Worm (Caenorhabditis elegans) whole organism, L1 larva: ENCODE data around the gene sax-3.

Experiments
- C04F5.9 ChIP-seq: sonication (generic microtip); optimal IDR thresholded peaks from 2 replicates; lab custom pipeline; 2016; ENCODE audit warnings: missing genetic modification characterization, missing compliant biosample characterization
- F16B12.6 ChIP-seq: fragments of 150-350 bp; optimal IDR thresholded peaks from 2 replicates; lab custom pipeline; 2014; ENCODE audit warnings: missing biosample characterization, missing genetic modification characterization
- aha-1 ChIP-seq: fragments of 150-350 bp; optimal IDR thresholded peaks from 2 replicates; lab custom pipeline; 2014; ENCODE audit warnings: missing biosample characterization, missing genetic modification characterization
- ama-1 ChIP-seq: fragments of 150-350 bp; optimal IDR thresholded peaks from 2 replicates; lab custom pipeline; 2014
- ceh-90 ChIP-seq: sonication (generic microtip); optimal IDR thresholded peaks from 2 replicates; lab custom pipeline; 2016; ENCODE audit warnings: missing genetic modification characterization, missing compliant biosample characterization
- efl-1 ChIP-seq, 4 experiments: fragments of 150-350 bp; optimal IDR thresholded peaks in 3 of 4; peaks in 1 of 4; 1 replicate in 1 of 4; 2 replicates in 3 of 4; lab custom pipeline; 2014; ENCODE audit warnings: missing biosample characterization in 2 of 4, missing genetic modification characterization in 2 of 4, missing genetic modification reagents in 2 of 4
- efl-3 ChIP-seq: fragments of 200-800 bp; sonication (Bioruptor generic); optimal IDR thresholded peaks from 2 replicates; lab custom pipeline; 2018; ENCODE audit warnings: mild to moderate bottlenecking, missing genetic modification characterization, missing compliant biosample characterization
- egl-27 ChIP-seq, 2 experiments: fragments of 150-350 bp in 1 of 2; sonication (generic microtip); optimal IDR thresholded peaks; 3 replicates each; lab custom pipeline; 2017 to 2018; ENCODE audit warnings: missing biosample characterization in 2 of 2, missing genetic modification characterization in 2 of 2, missing genetic modification reagents in 2 of 2
- ets-5 ChIP-seq: fragments of 200-800 bp; sonication (Bioruptor generic); IDR thresholded peaks from 2 replicates; pipeline ENCODE4 v1.3.6; 2022; ENCODE audit warnings: missing genetic modification characterization, missing compliant biosample characterization
- fkh-4 ChIP-seq: sonication (generic microtip); optimal IDR thresholded peaks from 2 replicates; lab custom pipeline; 2016; ENCODE audit warnings: missing compliant biosample characterization, missing genetic modification characterization, borderline replicate concordance
- hlh-4 ChIP-seq: sonication (generic microtip); optimal IDR thresholded peaks from 2 replicates; lab custom pipeline; 2016; ENCODE audit warnings: mild to moderate bottlenecking, missing genetic modification characterization, missing compliant biosample characterization
- irx-1 ChIP-seq: sonication (generic microtip); optimal IDR thresholded peaks from 2 replicates; lab custom pipeline; 2016; ENCODE audit warnings: missing genetic modification characterization, missing compliant biosample characterization
- isw-1 ChIP-seq: fragments of 200-800 bp; sonication (Bioruptor generic); IDR thresholded peaks from 2 replicates; pipeline ENCODE4 v1.3.6; 2022; ENCODE audit warnings: missing genetic modification characterization, missing compliant biosample characterization
- jun-1 ChIP-seq: fragments of 150-350 bp; optimal IDR thresholded peaks from 2 replicates; lab custom pipeline; 2014; ENCODE audit warnings: missing biosample characterization, missing genetic modification reagents, missing genetic modification characterization
- lin-13 ChIP-seq: fragments of 150-350 bp; optimal IDR thresholded peaks from 2 replicates; lab custom pipeline; 2014; ENCODE audit warnings: missing biosample characterization, missing genetic modification reagents, missing genetic modification characterization
- lin-14 ChIP-seq: fragments of 200-800 bp; sonication (Bioruptor generic); optimal IDR thresholded peaks from 2 replicates; lab custom pipeline; 2018; ENCODE audit warnings: mild to moderate bottlenecking, missing genetic modification characterization, moderate library complexity, missing compliant biosample characterization
- lin-35 ChIP-seq, 2 experiments: fragments of 150-350 bp; optimal IDR thresholded peaks; 2 replicates each; lab custom pipeline; 2014; ENCODE audit warnings: missing biosample characterization in 2 of 2, missing genetic modification characterization in 2 of 2, missing genetic modification reagents in 2 of 2
- lsy-2 ChIP-seq, 2 experiments: fragments of 150-350 bp; optimal IDR thresholded peaks; 2 replicates each; lab custom pipeline; 2014; ENCODE audit warnings: missing biosample characterization in 2 of 2, missing genetic modification characterization in 2 of 2
- mef-2 ChIP-seq: fragments of 150-350 bp; optimal IDR thresholded peaks from 2 replicates; lab custom pipeline; 2014; ENCODE audit warnings: missing biosample characterization, missing genetic modification characterization
- nhr-20 ChIP-seq: sonication (generic microtip); optimal IDR thresholded peaks from 2 replicates; lab custom pipeline; 2016; ENCODE audit warnings: mild to moderate bottlenecking, missing genetic modification characterization, missing compliant biosample characterization
- nhr-77 ChIP-seq: fragments of 150-350 bp; optimal IDR thresholded peaks from 2 replicates; lab custom pipeline; 2014; ENCODE audit warnings: missing biosample characterization, missing genetic modification characterization
- nhr-85 ChIP-seq: sonication (generic microtip); peaks from one replicate; lab custom pipeline; 2016; ENCODE audit warnings: missing genetic modification characterization, inconsistent platforms, missing compliant biosample characterization
- rnt-1 ChIP-seq: sonication (generic microtip); optimal IDR thresholded peaks from 2 replicates; lab custom pipeline; 2016; ENCODE audit warnings: mild to moderate bottlenecking, missing genetic modification characterization, moderate library complexity, missing compliant biosample characterization
- skn-1 ChIP-seq: fragments of 150-350 bp; optimal IDR thresholded peaks from 2 replicates; lab custom pipeline; 2014; ENCODE audit warnings: missing biosample characterization, missing genetic modification characterization
- snu-23 ChIP-seq: sonication (generic microtip); optimal IDR thresholded peaks from 2 replicates; lab custom pipeline; 2016; ENCODE audit warnings: missing genetic modification characterization, missing compliant biosample characterization
- sox-4 ChIP-seq: sonication (generic microtip); optimal IDR thresholded peaks from 2 replicates; lab custom pipeline; 2016; ENCODE audit warnings: missing genetic modification characterization, missing compliant biosample characterization
- sup-37 ChIP-seq: fragments of 200-800 bp; sonication (Bioruptor generic); optimal IDR thresholded peaks from 2 replicates; lab custom pipeline; 2018; ENCODE audit warnings: mild to moderate bottlenecking, missing genetic modification characterization, missing compliant biosample characterization
- xbp-1 ChIP-seq: sonication (generic microtip); optimal IDR thresholded peaks from 2 replicates; lab custom pipeline; 2016; ENCODE audit warnings: missing genetic modification characterization, missing compliant biosample characterization
- zip-4 ChIP-seq: fragments of 200-800 bp; sonication (Bioruptor generic); optimal IDR thresholded peaks from 2 replicates; lab custom pipeline; 2018; ENCODE audit warnings: mild to moderate bottlenecking, missing genetic modification characterization, moderate library complexity, missing compliant biosample characterization

Gene sax-3

DNA sequence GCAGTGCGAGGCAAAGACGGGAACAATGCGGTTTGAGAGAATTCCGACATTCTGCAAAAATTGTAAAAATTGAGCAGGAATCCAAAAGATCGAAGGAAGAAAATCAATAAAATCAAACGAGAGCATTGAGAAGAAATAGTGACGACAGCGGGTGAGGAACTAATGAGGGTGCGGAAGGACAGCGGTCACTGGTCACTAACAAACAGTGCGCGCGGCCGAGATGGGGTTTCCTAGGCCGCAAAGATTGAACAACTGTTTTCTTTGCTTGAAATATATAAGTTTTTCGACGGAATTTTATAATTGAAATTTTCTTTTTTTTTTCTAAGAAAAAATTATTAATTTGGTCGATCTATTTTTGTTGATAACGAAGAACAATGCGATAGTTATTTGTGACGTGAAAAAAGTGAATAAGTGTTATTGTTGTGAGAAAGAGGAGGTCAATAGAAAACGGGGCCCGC lies 54.1 kb downstream of the sax-3 start, which contains the start of gene unc-78:
Gene unc-78, minus strand, starts transcription at position 51 of the 458 bp plus-strand sequence.
- no peak for TF ChIP-seq lin-35 (GFP tag; optimal IDR thresholded peaks at IDR 0.05; lab: Kevin White, UChicago)
- TF ChIP-seq sup-37 (GFP tag; lab: Kevin White, UChicago) = no peak
- TF ChIP-seq mef-2 (tag; lab: Kevin White, UChicago) = no peak
- TF ChIP-seq efl-1 (optimal IDR thresholded peaks at IDR 0.05; lab: Kevin White, UChicago) = no peak
- peak in 1 of 2 experiments; percentile 66 for TF ChIP-seq efl-1 (GFP tag; optimal IDR thresholded peaks at IDR 0.05 in 1 of 2; lab: Kevin White, UChicago)
- peak; percentile 53 for TF ChIP-seq lin-14 (GFP tag; lab: Kevin White, UChicago)
- TF ChIP-seq C04F5.9 = no peak
- no peak for TF ChIP-seq ets-5
- no peak for TF ChIP-seq jun-1 (tag; lab: Kevin White, UChicago)
- peak; percentile 38 for TF ChIP-seq rnt-1 (tag; lab: Kevin White, UChicago)

DNA sequence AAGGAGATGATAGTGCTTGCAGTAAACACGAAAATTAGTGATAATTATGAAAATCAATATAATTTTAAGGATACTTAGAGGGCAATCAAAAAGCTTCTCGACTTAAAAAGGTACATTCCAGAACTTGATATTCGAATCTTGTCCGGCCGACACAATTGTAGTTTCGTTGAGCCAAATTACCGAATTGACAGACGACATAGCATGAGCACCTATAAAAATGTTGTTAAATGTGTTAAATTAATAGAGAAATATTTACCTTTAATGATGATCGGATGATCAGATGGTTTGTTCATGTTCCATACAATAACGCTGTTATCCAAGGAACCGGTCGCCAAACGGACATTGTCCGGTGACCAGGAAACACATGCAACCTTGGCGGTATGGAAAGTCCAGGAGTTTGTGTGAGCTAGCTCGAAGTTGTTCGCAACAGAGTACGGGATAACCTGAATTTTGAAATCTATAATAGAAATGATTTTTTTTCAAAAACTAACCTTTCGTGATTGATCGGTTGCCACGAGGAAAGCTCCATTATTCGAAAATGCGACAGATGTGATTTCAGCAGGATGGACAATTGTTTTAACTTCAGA lies 56.9 kb downstream of the sax-3 start:
- no peak for TF ChIP-seq sox-4 (tag; lab: Kevin White, UChicago)
- TF ChIP-seq xbp-1 (tag; lab: Kevin White, UChicago) = no peak
- no peak for TF ChIP-seq ama-1 (lab: Kevin White, UChicago)
- no peak for TF ChIP-seq lin-14 (GFP tag; lab: Kevin White, UChicago)
- no peak for TF ChIP-seq nhr-85 (tag; lab: Kevin White, UChicago)
- TF ChIP-seq egl-27 (tag; optimal IDR thresholded peaks at IDR 0.05; lab: Kevin White, UChicago) = no peak
- TF ChIP-seq fkh-4 (tag; lab: Kevin White, UChicago) = no peak
- no peak for TF ChIP-seq skn-1
- no peak for TF ChIP-seq nhr-77 (tag; lab: Kevin White, UChicago)
- no peak for TF ChIP-seq lsy-2 (tag; optimal IDR thresholded peaks at IDR 0.05; lab: Kevin White, UChicago)
- no peak for TF ChIP-seq F16B12.6 (tag; lab: Kevin White, UChicago)
- TF ChIP-seq zip-4 = no peak
- no peak for TF ChIP-seq ceh-90 (tag; lab: Kevin White, UChicago)
- no peak for TF ChIP-seq efl-3 (GFP tag; lab: Kevin White, UChicago)
- TF ChIP-seq aha-1 (tag; lab: Kevin White, UChicago) = no peak
- no peak for TF ChIP-seq isw-1 (GFP tag; lab: Robert Waterston, UW)

ce11 chrX:3403195-3403594 lies 62.5 kb downstream of the sax-3 start, which contains the start of gene vit-5:
Gene vit-5, plus strand, starts transcription at chrX:3403471.
- TF ChIP-seq isw-1 (GFP tag; lab: Robert Waterston, UW) (no peak), snu-23 (GFP tag; lab: Kevin White, UChicago) (no peak), hlh-4 (tag; lab: Kevin White, UChicago) (no peak), irx-1 (no peak), nhr-20 (tag; lab: Kevin White, UChicago) (no peak), mef-2 (tag; lab: Kevin White, UChicago) (no peak), lin-13 (GFP tag; lab: Kevin White, UChicago) (no peak)
- TF ChIP-seq, all 84 proteins: peak for 0
